Fruit fly (Drosophila melanogaster) whole organism, prepupa: ENCODE measurements around the gene CG15539.

Source experiments
- Blimp-1 ChIP-seq: fragments of 200-800 bp; sonication (Bioruptor generic); optimal IDR thresholded peaks from 3 replicates; lab custom pipeline; 2017; ENCODE audit warnings: missing biosample characterization, missing genetic modification characterization, mild to moderate bottlenecking, moderate library complexity, missing genetic modification reagents
- CG11902 ChIP-seq: fragments of 200-800 bp; sonication (Bioruptor generic); optimal IDR thresholded peaks from 3 replicates; lab custom pipeline; 2016; ENCODE audit warnings: missing biosample characterization, missing genetic modification characterization
- CG1621 ChIP-seq: fragments of 200-800 bp; sonication (Bioruptor generic); optimal IDR thresholded peaks from 3 replicates; lab custom pipeline; 2018; ENCODE audit warnings: missing biosample characterization, mild to moderate bottlenecking, missing genetic modification characterization
- CG6163 ChIP-seq: fragments of 200-800 bp; sonication (Bioruptor generic); IDR thresholded peaks from 3 replicates; pipeline ENCODE4 v1.3.6; 2022; ENCODE audit warnings: missing biosample characterization, missing genetic modification characterization
- OdsH ChIP-seq: fragments of 200-800 bp; sonication (Bioruptor generic); optimal IDR thresholded peaks from 3 replicates; lab custom pipeline; 2016; ENCODE audit warnings: missing biosample characterization, missing genetic modification characterization

DNA sequence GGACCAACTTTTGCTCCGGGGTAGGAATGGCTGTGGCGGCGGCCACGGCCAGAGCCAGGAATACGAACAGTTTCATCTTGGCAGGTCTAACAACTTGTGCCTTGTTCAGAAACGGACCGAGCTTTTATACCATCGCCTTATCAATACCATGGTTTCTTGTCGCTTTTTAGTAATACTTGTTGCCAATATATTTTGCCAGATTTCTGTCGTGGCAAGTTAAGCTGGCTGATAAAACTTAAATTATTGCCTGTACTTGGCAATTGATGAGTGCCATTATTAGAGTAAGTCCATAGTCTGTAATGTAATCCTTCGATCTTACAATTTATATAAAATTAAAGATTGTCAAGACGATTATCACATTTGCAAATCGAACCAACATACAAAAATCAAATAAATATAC is 18.0 kb upstream of the CG15539 start, which contains the start of gene Jon99Fii:
- no peak for TF ChIP-seq Blimp-1
- no peak for TF ChIP-seq CG11902
- no peak for TF ChIP-seq OdsH
- no peak for TF ChIP-seq CG1621 (tag; lab: Kevin White, UChicago)
- TF ChIP-seq CG6163 = no peak
